Worm (Caenorhabditis elegans) whole organism, L1 larva: ENCODE measurements around the gene mks-3.
A peak's percentile ranks its signal among the peaks of the same experiment; 100 is the strongest.

Experiments used
- alr-1 ChIP-seq: fragments of 200-800 bp; sonication (Bioruptor generic); optimal IDR thresholded peaks from 2 replicates; lab custom pipeline; 2018; ENCODE audit warnings: borderline replicate concordance, mild to moderate bottlenecking, missing genetic modification characterization, missing compliant biosample characterization
- blmp-1 ChIP-seq: fragments of 150-350 bp; optimal IDR thresholded peaks from 2 replicates; lab custom pipeline; 2014; ENCODE audit warnings: missing biosample characterization, missing genetic modification characterization
- ces-1 ChIP-seq: fragments of 150-350 bp; optimal IDR thresholded peaks from 2 replicates; lab custom pipeline; 2014; ENCODE audit warnings: missing biosample characterization, missing genetic modification reagents, missing genetic modification characterization
- dpl-1 ChIP-seq, 3 experiments: fragments of 150-350 bp in 2 of 3; sonication (generic microtip) in 1 of 3; optimal IDR thresholded peaks; 2 replicates each; lab custom pipeline; 2014 to 2017; ENCODE audit warnings: missing biosample characterization in 3 of 3, missing genetic modification characterization in 3 of 3, missing genetic modification reagents in 3 of 3
- dsc-1 ChIP-seq: sonication (generic microtip); optimal IDR thresholded peaks from 2 replicates; lab custom pipeline; 2016; ENCODE audit warnings: mild to moderate bottlenecking, missing genetic modification characterization, missing compliant biosample characterization
- efl-3 ChIP-seq: fragments of 200-800 bp; sonication (Bioruptor generic); optimal IDR thresholded peaks from 2 replicates; lab custom pipeline; 2018; ENCODE audit warnings: mild to moderate bottlenecking, missing genetic modification characterization, missing compliant biosample characterization
- egl-27 ChIP-seq, 2 experiments: fragments of 150-350 bp in 1 of 2; sonication (generic microtip); optimal IDR thresholded peaks; 3 replicates each; lab custom pipeline; 2017 to 2018; ENCODE audit warnings: missing biosample characterization in 2 of 2, missing genetic modification characterization in 2 of 2, missing genetic modification reagents in 2 of 2
- elt-2 ChIP-seq: sonication (generic microtip); optimal IDR thresholded peaks from 2 replicates; lab custom pipeline; 2016; ENCODE audit warnings: missing genetic modification characterization, mild to moderate bottlenecking, inconsistent platforms, missing compliant biosample characterization, missing genetic modification reagents
- elt-3 ChIP-seq, 6 experiments: fragments of 150-350 bp in 1 of 6; sonication (generic microtip); optimal IDR thresholded peaks; 2 replicates each; lab custom pipeline; 2017 to 2018; ENCODE audit warnings: missing biosample characterization in 6 of 6, missing genetic modification characterization in 6 of 6, inconsistent platforms in 1 of 6
- fkh-10 ChIP-seq: sonication (generic microtip); optimal IDR thresholded peaks from 2 replicates; lab custom pipeline; 2017; ENCODE audit warnings: missing biosample characterization, missing genetic modification reagents, missing genetic modification characterization
- grh-1 ChIP-seq: fragments of 200-800 bp; sonication (Bioruptor generic); IDR thresholded peaks from 2 replicates; pipeline ENCODE4 v1.3.6; 2022; ENCODE audit warnings: missing genetic modification reagents, missing genetic modification characterization, missing compliant biosample characterization
- hlh-17 ChIP-seq: fragments of 200-800 bp; sonication (Bioruptor generic); optimal IDR thresholded peaks from 2 replicates; lab custom pipeline; 2018; ENCODE audit warnings: missing genetic modification characterization, mild to moderate bottlenecking, missing compliant biosample characterization, moderate library complexity, borderline replicate concordance
- isw-1 ChIP-seq: fragments of 200-800 bp; sonication (Bioruptor generic); IDR thresholded peaks from 2 replicates; pipeline ENCODE4 v1.3.6; 2022; ENCODE audit warnings: missing genetic modification characterization, missing compliant biosample characterization
- lin-14 ChIP-seq: fragments of 200-800 bp; sonication (Bioruptor generic); optimal IDR thresholded peaks from 2 replicates; lab custom pipeline; 2018; ENCODE audit warnings: mild to moderate bottlenecking, missing genetic modification characterization, moderate library complexity, missing compliant biosample characterization
- lin-35 ChIP-seq, 2 experiments: fragments of 150-350 bp; optimal IDR thresholded peaks; 2 replicates each; lab custom pipeline; 2014; ENCODE audit warnings: missing biosample characterization in 2 of 2, missing genetic modification characterization in 2 of 2, missing genetic modification reagents in 2 of 2
- mab-9 ChIP-seq: fragments of 200-800 bp; sonication (Bioruptor generic); IDR thresholded peaks from 2 replicates; pipeline ENCODE4 v1.3.6; 2022; ENCODE audit warnings: missing genetic modification reagents, missing genetic modification characterization, missing compliant biosample characterization
- mdl-1 ChIP-seq, 2 experiments: fragments of 150-350 bp; optimal IDR thresholded peaks; 2 replicates each; lab custom pipeline; 2014 to 2017; ENCODE audit warnings: missing biosample characterization in 2 of 2, missing genetic modification characterization in 2 of 2, inconsistent platforms in 1 of 2
- mep-1 ChIP-seq: fragments of 150-350 bp; optimal IDR thresholded peaks from 2 replicates; lab custom pipeline; 2014; ENCODE audit warnings: missing biosample characterization, missing genetic modification characterization
- nhr-12 ChIP-seq: sonication (generic microtip); optimal IDR thresholded peaks from 2 replicates; lab custom pipeline; 2017; ENCODE audit warnings: missing biosample characterization, missing genetic modification characterization
- nhr-19 ChIP-seq: fragments of 200-800 bp; sonication (Bioruptor generic); conservative IDR thresholded peaks from 2 replicates; pipeline ENCODE4 v1.3.6; 2022; ENCODE audit warnings: missing genetic modification characterization, missing compliant biosample characterization
- nhr-20 ChIP-seq: sonication (generic microtip); optimal IDR thresholded peaks from 2 replicates; lab custom pipeline; 2016; ENCODE audit warnings: mild to moderate bottlenecking, missing genetic modification characterization, missing compliant biosample characterization
- nhr-237 ChIP-seq: fragments of 150-350 bp; optimal IDR thresholded peaks from 2 replicates; lab custom pipeline; 2014; ENCODE audit warnings: missing biosample characterization, missing genetic modification characterization
- nhr-71 ChIP-seq: sonication (generic microtip); optimal IDR thresholded peaks from 2 replicates; lab custom pipeline; 2016; ENCODE audit warnings: mild to moderate bottlenecking, missing genetic modification characterization, moderate library complexity, missing compliant biosample characterization
- nhr-85 ChIP-seq: sonication (generic microtip); peaks from one replicate; lab custom pipeline; 2016; ENCODE audit warnings: missing genetic modification characterization, inconsistent platforms, missing compliant biosample characterization
- nhr-90 ChIP-seq: sonication (generic microtip); optimal IDR thresholded peaks from 2 replicates; lab custom pipeline; 2016; ENCODE audit warnings: mild to moderate bottlenecking, missing genetic modification characterization, missing compliant biosample characterization; ENCODE audit not compliant: poor library complexity
- pqm-1 ChIP-seq: sonication (generic microtip); optimal IDR thresholded peaks from 3 replicates; lab custom pipeline; 2017; ENCODE audit warnings: missing biosample characterization, missing genetic modification characterization
- skn-1 ChIP-seq: fragments of 150-350 bp; optimal IDR thresholded peaks from 2 replicates; lab custom pipeline; 2014; ENCODE audit warnings: missing biosample characterization, missing genetic modification characterization
- snu-23 ChIP-seq: sonication (generic microtip); optimal IDR thresholded peaks from 2 replicates; lab custom pipeline; 2016; ENCODE audit warnings: missing genetic modification characterization, missing compliant biosample characterization
- tbx-2 ChIP-seq: sonication (generic microtip); optimal IDR thresholded peaks from 2 replicates; lab custom pipeline; 2016; ENCODE audit warnings: missing genetic modification characterization, missing compliant biosample characterization
- unc-86 ChIP-seq: sonication (generic microtip); optimal IDR thresholded peaks from 2 replicates; lab custom pipeline; 2016; ENCODE audit warnings: missing genetic modification characterization, missing compliant biosample characterization
- unc-98 ChIP-seq: fragments of 200-800 bp; sonication (Bioruptor generic); IDR thresholded peaks from 2 replicates; pipeline ENCODE4 v1.3.6; 2022; ENCODE audit warnings: missing genetic modification characterization, missing compliant biosample characterization
- zag-1 ChIP-seq: fragments of 150-350 bp; optimal IDR thresholded peaks from 2 replicates; lab custom pipeline; 2014; ENCODE audit warnings: missing biosample characterization, missing genetic modification characterization
- zip-4 ChIP-seq: fragments of 200-800 bp; sonication (Bioruptor generic); optimal IDR thresholded peaks from 2 replicates; lab custom pipeline; 2018; ENCODE audit warnings: mild to moderate bottlenecking, missing genetic modification characterization, moderate library complexity, missing compliant biosample characterization

The mks-3 gene

DNA sequence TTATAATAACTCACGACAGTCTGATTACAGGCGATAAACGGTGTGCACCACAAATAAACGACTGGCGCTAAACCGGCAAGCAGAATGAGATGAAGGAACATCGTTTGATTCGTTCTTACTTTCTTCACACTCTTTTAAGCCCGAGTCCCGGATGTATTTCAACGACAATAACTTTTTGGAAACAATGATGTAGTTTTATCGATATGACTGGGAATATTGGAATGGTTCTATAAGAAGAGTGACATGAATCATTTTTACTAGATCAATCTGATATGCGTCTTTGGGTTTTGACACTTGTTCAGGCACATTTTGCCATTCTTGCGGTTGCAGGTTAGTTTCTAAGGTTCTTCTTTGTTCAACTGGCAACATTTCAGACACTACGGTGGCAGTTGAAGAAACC is 22.0 kb downstream of the mks-3 start, which contains the start of the genes ZK1290.11 and ZK1290.1:
Gene ZK1290.11 (minus strand): TSS at position 101 of the 400 bp plus-strand sequence.
Gene ZK1290.1 (plus strand): TSS at position 271 of the 400 bp plus-strand sequence.
- no peak for TF ChIP-seq grh-1
- TF ChIP-seq efl-3 (GFP tag; lab: Kevin White, UChicago): no peak
- TF ChIP-seq unc-98: no peak
- no peak for TF ChIP-seq mdl-1 (tag; optimal IDR thresholded peaks at IDR 0.05; lab: Kevin White, UChicago)

DNA sequence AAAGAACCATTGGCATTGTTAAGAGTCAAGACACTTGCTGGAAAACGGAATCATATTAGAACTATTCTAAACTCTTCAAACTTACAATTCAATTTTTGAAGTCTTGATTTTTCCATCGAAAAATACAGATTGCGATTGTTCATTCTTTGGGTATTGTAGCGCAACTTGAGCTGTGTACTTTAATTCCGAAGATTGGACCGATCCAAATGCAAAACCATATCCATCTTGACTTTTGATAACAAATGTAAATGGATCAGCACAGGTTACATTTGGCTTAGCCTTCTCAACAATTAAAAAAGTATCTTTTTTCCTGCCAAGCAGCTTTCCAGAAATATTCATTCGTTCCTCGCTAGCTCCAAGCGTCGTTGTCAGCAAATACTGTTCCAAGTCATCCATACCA is 22.6 kb downstream of the mks-3 start:
- TF ChIP-seq mdl-1 (tag; optimal IDR thresholded peaks at IDR 0.05; lab: Kevin White, UChicago): no peak
- TF ChIP-seq zip-4: no peak

DNA sequence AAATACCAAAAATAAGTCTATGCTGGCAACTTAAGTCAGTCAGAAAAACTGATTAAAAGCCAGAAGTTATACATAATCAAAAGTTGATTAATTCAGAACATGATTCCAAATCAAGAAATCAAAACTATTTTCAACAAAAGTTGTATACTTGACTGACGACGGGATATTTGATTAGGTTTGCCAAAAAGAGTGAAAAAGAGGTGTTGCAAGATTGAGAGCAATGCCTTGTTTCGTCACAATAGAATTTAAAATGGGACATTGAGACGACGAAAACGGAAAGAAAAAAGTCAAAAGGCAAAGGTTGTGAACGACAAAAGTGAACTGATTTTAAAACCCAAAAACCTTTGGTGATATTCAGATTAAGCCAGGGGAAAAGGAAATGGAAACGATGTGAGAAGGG is 24.6 kb downstream of the mks-3 start:
- TF ChIP-seq fkh-10: peak; percentile 88
- TF ChIP-seq lin-14 (GFP tag; lab: Kevin White, UChicago): peak; percentile 43
- TF ChIP-seq unc-86 (tag; lab: Kevin White, UChicago): no peak
- TF ChIP-seq, all 84 proteins: peak for 2

ce11 chrII:7557981-7558380 is 25.5 kb downstream of the mks-3 start:
- TF ChIP-seq ces-1 (GFP tag; lab: Kevin White, UChicago): no peak
- no peak for TF ChIP-seq dsc-1 (tag; lab: Kevin White, UChicago)
- TF ChIP-seq mdl-1 (tag; optimal IDR thresholded peaks at IDR 0.05; lab: Kevin White, UChicago): no peak
- peak; percentile 10 for TF ChIP-seq lin-14 (GFP tag; lab: Kevin White, UChicago)
- TF ChIP-seq, all 84 proteins: peak for 1

ce11 chrII:7555454-7555853 is 28.0 kb downstream of the mks-3 start, which contains the start of gene ZK1290.14:
Gene ZK1290.14, minus strand, starts transcription at chrII:7555592.
- TF ChIP-seq lin-14 (GFP tag; lab: Kevin White, UChicago) (peak; percentile 0), egl-27 (tag; optimal IDR thresholded peaks at IDR 0.05; lab: Kevin White, UChicago) (no peak), hlh-17 (GFP tag; lab: Kevin White, UChicago) (no peak), isw-1 (GFP tag; lab: Robert Waterston, UW) (no peak)

ce11 chrII:7554716-7555247 is 28.7 kb downstream of the mks-3 start:
- TF ChIP-seq nhr-12 (no peak), pqm-1 (tag; lab: Kevin White, UChicago) (peak; percentile 32), dsc-1 (tag; lab: Kevin White, UChicago) (no peak), blmp-1 (peak; percentile 36), zip-4 (no peak), nhr-19 (peak; percentile 27; the same call in 1 of the 2 replicates), mab-9 (GFP tag; lab: Robert Waterston, UW) (no peak), mdl-1 (tag; optimal IDR thresholded peaks at IDR 0.05; lab: Kevin White, UChicago) (peak in 1 of 2 experiments; percentile 39), alr-1 (tag; lab: Kevin White, UChicago) (no peak), lin-14 (GFP tag; lab: Kevin White, UChicago) (peak; percentile 70), skn-1 (peak; percentile 2), nhr-20 (peak; percentile 58), nhr-71 (tag; lab: Kevin White, UChicago) (peak; percentile 45), mep-1 (tag; lab: Kevin White, UChicago) (peak; percentile 0), dpl-1 (GFP tag; optimal IDR thresholded peaks at IDR 0.05; lab: Kevin White, UChicago) (no peak), nhr-237 (tag; lab: Kevin White, UChicago) (no peak), elt-2 (tag; lab: Kevin White, UChicago) (peak; percentile 94), snu-23 (GFP tag; lab: Kevin White, UChicago) (peak; percentile 33), lin-35 (GFP tag; optimal IDR thresholded peaks at IDR 0.05; lab: Kevin White, UChicago) (peak in 1 of 2 experiments; percentile 64), zag-1 (no peak), egl-27 (tag; optimal IDR thresholded peaks at IDR 0.05; lab: Kevin White, UChicago) (no peak), elt-3 (tag; optimal IDR thresholded peaks at IDR 0.05; lab: Kevin White, UChicago) (peak in 1 of 6 experiments; percentile 32), nhr-90 (tag; lab: Kevin White, UChicago) (peak; percentile 37), nhr-85 (tag; lab: Kevin White, UChicago) (peak; percentile 53), tbx-2 (tag; lab: Kevin White, UChicago) (no peak)
